Comparison of ENCODE assay signal across 3 fruit fly cellular contexts in the genomic region with DNA sequence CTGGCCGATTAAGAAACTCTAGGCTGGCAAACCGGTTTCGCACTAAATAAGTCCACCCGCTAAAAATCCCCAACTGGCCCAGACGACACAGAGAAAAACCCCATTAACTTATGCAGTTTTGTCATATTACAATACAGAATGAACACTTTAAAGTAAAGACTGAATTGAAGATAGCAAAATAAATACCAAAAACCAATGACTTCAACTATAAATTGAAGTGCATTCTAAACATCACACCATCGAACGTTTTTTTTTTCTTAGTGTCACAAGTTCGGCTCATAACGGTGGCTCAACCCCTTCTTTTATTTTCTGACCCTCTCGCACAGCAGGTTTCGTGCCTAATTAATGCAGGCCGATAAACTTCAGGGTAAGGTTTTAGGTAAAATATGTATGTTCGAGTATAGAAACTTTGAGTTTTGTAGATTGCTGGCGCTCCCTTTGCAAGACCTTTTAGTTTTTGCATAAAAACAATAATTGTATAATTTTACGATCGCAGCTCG.
TF ChIP-seq lines count a peak whose summit lies in the region.

No protein-coding gene starts in this region.

TF ChIP-seq in whole organism, embryonic, 481 proteins besides CTCF, POLR2A, EP300 and RAD21 (continued from another document and continues in another):
- TF ChIP-seq CG7963 (GFP tag; IDR thresholded peaks at IDR 0.05; lab: Robert Waterston, UW; ENCODE audit: partially characterized antibody) (no peak), CG13296 (GFP tag; optimal IDR thresholded peaks at IDR 0.05; lab: Kevin White, UChicago) (peak; percentile 69), Neu2 (GFP tag; optimal IDR thresholded peaks at IDR 0.05; lab: Kevin White, UChicago; ENCODE audit: borderline replicate concordance) (no peak), CG32767 (GFP tag; IDR thresholded peaks at IDR 0.05; lab: Robert Waterston, UW) (peak; percentile 87), CG15479 (GFP tag; optimal IDR thresholded peaks at IDR 0.05; lab: Kevin White, UChicago) (no peak), Myb (GFP tag; optimal IDR thresholded peaks at IDR 0.05; lab: Kevin White, UChicago) (peak; percentile 76), CG13287 (GFP tag; IDR thresholded peaks at IDR 0.05; lab: Robert Waterston, UW; ENCODE audit: partially characterized antibody) (no peak; the same call in 1 of the 2 replicates), otp (GFP tag; IDR thresholded peaks at IDR 0.05; lab: Robert Waterston, UW) (peak; percentile 92), da (GFP tag; optimal IDR thresholded peaks at IDR 0.05; lab: Kevin White, UChicago) (peak; percentile 60), Elba2 (GFP tag; optimal IDR thresholded peaks at IDR 0.05; lab: Kevin White, UChicago) (no peak), chm (GFP tag; IDR thresholded peaks at IDR 0.05; lab: Robert Waterston, UW) (peak; percentile 82), CG15011 (GFP tag; optimal IDR thresholded peaks at IDR 0.05; lab: Kevin White, UChicago) (peak; percentile 60), CG4707 (GFP tag; optimal IDR thresholded peaks at IDR 0.05; lab: Kevin White, UChicago) (peak; percentile 36), ap (GFP tag; IDR thresholded peaks at IDR 0.05; lab: Robert Waterston, UW) (peak; percentile 80), Dad (GFP tag; optimal IDR thresholded peaks at IDR 0.05; lab: Kevin White, UChicago) (peak; percentile 53), CG5953 (GFP tag; IDR thresholded peaks at IDR 0.05; lab: Robert Waterston, UW) (peak; percentile 72), kah (GFP tag; optimal IDR thresholded peaks at IDR 0.05; lab: Kevin White, UChicago) (peak; percentile 25), sna (GFP tag; IDR thresholded peaks at IDR 0.05; lab: Robert Waterston, UW; ENCODE audit: partially characterized antibody) (no peak), usp (GFP tag; optimal IDR thresholded peaks at IDR 0.05; lab: Kevin White, UChicago) (no peak), Gsc (GFP tag; IDR thresholded peaks at IDR 0.05; lab: Robert Waterston, UW) (peak; percentile 68), CG17385 (GFP tag; optimal IDR thresholded peaks at IDR 0.05; lab: Kevin White, UChicago) (peak; percentile 81), Asciz (GFP tag; optimal IDR thresholded peaks at IDR 0.05; lab: Kevin White, UChicago) (peak; percentile 68), Dp (GFP tag; optimal IDR thresholded peaks at IDR 0.05; lab: Kevin White, UChicago) (no peak), sens (GFP tag; lab: Kevin White, UChicago) (peak; percentile 96), CG5245 (GFP tag; optimal IDR thresholded peaks at IDR 0.05; lab: Kevin White, UChicago) (no peak), CG16813 (GFP tag; IDR thresholded peaks at IDR 0.05; lab: Robert Waterston, UW; ENCODE audit: partially characterized antibody) (no peak), CG31441 (GFP tag; IDR thresholded peaks at IDR 0.05; lab: Robert Waterston, UW) (peak; percentile 71), Six4 (GFP tag; optimal IDR thresholded peaks at IDR 0.05; lab: Kevin White, UChicago) (peak; percentile 71), sens-2 (GFP tag; IDR thresholded peaks at IDR 0.05; lab: Robert Waterston, UW) (peak; percentile 81), CG4854 (GFP tag; optimal IDR thresholded peaks at IDR 0.05; lab: Kevin White, UChicago) (peak; percentile 23), ssp (GFP tag; IDR thresholded peaks at IDR 0.05; lab: Robert Waterston, UW) (peak; percentile 75), ttk (GFP tag; IDR thresholded peaks at IDR 0.05; lab: Robert Waterston, UW) (peak; percentile 52), Sox102F (GFP tag; optimal IDR thresholded peaks at IDR 0.05; lab: Kevin White, UChicago) (peak; percentile 84), Rx (GFP tag; IDR thresholded peaks at IDR 0.05; lab: Robert Waterston, UW) (peak; percentile 76), sim (GFP tag; IDR thresholded peaks at IDR 0.05; lab: Robert Waterston, UW) (peak; percentile 62), CG11247 (GFP tag; IDR thresholded peaks at IDR 0.05; lab: Robert Waterston, UW) (peak; percentile 87), danr (GFP tag; IDR thresholded peaks at IDR 0.05; lab: Robert Waterston, UW) (peak; percentile 76), dm (GFP tag; optimal IDR thresholded peaks at IDR 0.05; lab: Kevin White, UChicago) (peak; percentile 71), CG17802 (tag; optimal IDR thresholded peaks at IDR 0.05; lab: Kevin White, UChicago) (peak; percentile 16), CG12236 (GFP tag; optimal IDR thresholded peaks at IDR 0.05; lab: Kevin White, UChicago) (peak; percentile 71), pnt (GFP tag; optimal IDR thresholded peaks at IDR 0.05; lab: Kevin White, UChicago) (peak; percentile 80)

TF ChIP-seq in whole organism, prepupa, 60 proteins besides CTCF, POLR2A, EP300 and RAD21 (continued from another document):
- TF ChIP-seq Ets21C (GFP tag; optimal IDR thresholded peaks at IDR 0.05; lab: Kevin White, UChicago) (peak; percentile 64), CG6276 (GFP tag; optimal IDR thresholded peaks at IDR 0.05; lab: Kevin White, UChicago) (peak; percentile 61), cyc (GFP tag; optimal IDR thresholded peaks at IDR 0.05; lab: Kevin White, UChicago) (peak; percentile 32), esn (GFP tag; optimal IDR thresholded peaks at IDR 0.05; lab: Kevin White, UChicago) (peak; percentile 90), Eip75B (GFP tag; optimal IDR thresholded peaks at IDR 0.05; lab: Kevin White, UChicago) (peak; percentile 88), CG8632 (GFP tag; optimal IDR thresholded peaks at IDR 0.05; lab: Kevin White, UChicago) (peak; percentile 88), Gug (GFP tag; IDR thresholded peaks at IDR 0.05; lab: Robert Waterston, UW) (peak; percentile 75), CG7368 (GFP tag; optimal IDR thresholded peaks at IDR 0.05; lab: Kevin White, UChicago) (peak; percentile 88), dac (GFP tag; optimal IDR thresholded peaks at IDR 0.05; lab: Kevin White, UChicago) (no peak), Lpt (GFP tag; optimal IDR thresholded peaks at IDR 0.05; lab: Kevin White, UChicago) (peak; percentile 70), fd59A (GFP tag; optimal IDR thresholded peaks at IDR 0.05; lab: Kevin White, UChicago) (peak; percentile 85), CG10669 (GFP tag; optimal IDR thresholded peaks at IDR 0.05; lab: Kevin White, UChicago) (peak; percentile 89), vri (GFP tag; optimal IDR thresholded peaks at IDR 0.05; lab: Kevin White, UChicago) (peak; percentile 67), Ets96B (tag; optimal IDR thresholded peaks at IDR 0.05; lab: Kevin White, UChicago) (peak; percentile 86), CG11902 (GFP tag; optimal IDR thresholded peaks at IDR 0.05; lab: Kevin White, UChicago) (peak; percentile 43), eg (GFP tag; IDR thresholded peaks at IDR 0.05; lab: Robert Waterston, UW) (peak; percentile 89), CG8319 (GFP tag; optimal IDR thresholded peaks at IDR 0.05; lab: Kevin White, UChicago) (peak; percentile 87), CG34406 (GFP tag; optimal IDR thresholded peaks at IDR 0.05; lab: Kevin White, UChicago) (peak; percentile 87), CG16779 (tag; optimal IDR thresholded peaks at IDR 0.05; lab: Kevin White, UChicago) (peak; percentile 67), OdsH (GFP tag; optimal IDR thresholded peaks at IDR 0.05; lab: Kevin White, UChicago) (peak; percentile 90), Hr39 (GFP tag; optimal IDR thresholded peaks at IDR 0.05; lab: Kevin White, UChicago) (peak; percentile 85), CG3032 (tag; optimal IDR thresholded peaks at IDR 0.05; lab: Kevin White, UChicago) (peak; percentile 81), Sox15 (GFP tag; optimal IDR thresholded peaks at IDR 0.05; lab: Kevin White, UChicago) (peak; percentile 85), CG15336 (GFP tag; IDR thresholded peaks at IDR 0.05; lab: Robert Waterston, UW) (peak; percentile 89), salr (GFP tag; optimal IDR thresholded peaks at IDR 0.05; lab: Kevin White, UChicago) (peak; percentile 77 to 80), achi (GFP tag; optimal IDR thresholded peaks at IDR 0.05; lab: Kevin White, UChicago) (peak; percentile 90), ss (GFP tag; optimal IDR thresholded peaks at IDR 0.05; lab: Kevin White, UChicago) (peak; percentile 50 to 56), spab (GFP tag; optimal IDR thresholded peaks at IDR 0.05; lab: Kevin White, UChicago) (peak; percentile 87), CG6792 (GFP tag; optimal IDR thresholded peaks at IDR 0.05; lab: Kevin White, UChicago) (peak; percentile 93), pdm3 (GFP tag; optimal IDR thresholded peaks at IDR 0.05; lab: Kevin White, UChicago) (peak; percentile 90), svp (GFP tag; lab: Kevin White, UChicago) (peak; percentile 86), Hr4 (GFP tag; optimal IDR thresholded peaks at IDR 0.05; lab: Kevin White, UChicago) (peak; percentile 54), dsx (GFP tag; optimal IDR thresholded peaks at IDR 0.05; lab: Kevin White, UChicago; ENCODE audit: poor library complexity, severe bottlenecking) (peak; percentile 41), net (GFP tag; optimal IDR thresholded peaks at IDR 0.05; lab: Kevin White, UChicago) (peak; percentile 90), fd85E (GFP tag; optimal IDR thresholded peaks at IDR 0.05; lab: Kevin White, UChicago) (peak; percentile 3), CG10631 (GFP tag; optimal IDR thresholded peaks at IDR 0.05; lab: Kevin White, UChicago) (peak; percentile 87), Hr38 (GFP tag; optimal IDR thresholded peaks at IDR 0.05; lab: Kevin White, UChicago) (no peak), CG9139 (GFP tag; optimal IDR thresholded peaks at IDR 0.05; lab: Kevin White, UChicago) (no peak)

TF ChIP-seq in whole organism, wandering third instar larva, 38 proteins besides CTCF, POLR2A, EP300 and RAD21 (continued from another document):
- peak; percentile 60 for TF ChIP-seq brk (GFP tag; optimal IDR thresholded peaks at IDR 0.05; lab: Kevin White, UChicago)
- TF ChIP-seq Hnf4 (GFP tag; optimal IDR thresholded peaks at IDR 0.05; lab: Kevin White, UChicago): peak; percentile 82
- TF ChIP-seq lola (GFP tag; optimal IDR thresholded peaks at IDR 0.05; lab: Kevin White, UChicago): no peak
- no peak for TF ChIP-seq Vsx2 (GFP tag; optimal IDR thresholded peaks at IDR 0.05; lab: Kevin White, UChicago; ENCODE audit: partially characterized antibody)
- TF ChIP-seq rgr (GFP tag; optimal IDR thresholded peaks at IDR 0.05; lab: Kevin White, UChicago): peak; percentile 77
- no peak for TF ChIP-seq Abd-B (GFP tag; optimal IDR thresholded peaks at IDR 0.05; lab: Kevin White, UChicago)
- no peak for TF ChIP-seq Dfd (GFP tag; optimal IDR thresholded peaks at IDR 0.05; lab: Kevin White, UChicago)
- no peak for TF ChIP-seq CG9705 (GFP tag; optimal IDR thresholded peaks at IDR 0.05; lab: Kevin White, UChicago)
- peak; percentile 62 for TF ChIP-seq psq (GFP tag; optimal IDR thresholded peaks at IDR 0.05; lab: Kevin White, UChicago)
- TF ChIP-seq br (GFP tag; optimal IDR thresholded peaks at IDR 0.05; lab: Kevin White, UChicago): peak; percentile 82
TF ChIP-seq in whole organism, wandering third instar larva: peak in this region for 18.
